Fruit fly (Drosophila melanogaster) whole organism, adult: ENCODE results near the gene CG9578.

Experiments used
- CG14711 ChIP-seq: fragments of 200-800 bp; sonication (Bioruptor generic); optimal IDR thresholded peaks from 2 replicates; lab custom pipeline; 2018; ENCODE audit warnings: missing biosample characterization, mild to moderate bottlenecking, missing genetic modification characterization, moderate library complexity
- CG1620 ChIP-seq: fragments of 200-800 bp; sonication (Bioruptor generic); optimal IDR thresholded peaks from 2 replicates; lab custom pipeline; 2016; ENCODE audit warnings: missing biosample characterization, missing genetic modification characterization
- CG7045 ChIP-seq: fragments of 200-800 bp; sonication (Bioruptor generic); optimal IDR thresholded peaks from 2 replicates; lab custom pipeline; 2017; ENCODE audit warnings: missing biosample characterization, mild to moderate bottlenecking, missing genetic modification characterization
- CG7101 ChIP-seq: fragments of 200-800 bp; sonication (Bioruptor generic); optimal IDR thresholded peaks from 2 replicates; lab custom pipeline; 2018; ENCODE audit warnings: missing biosample characterization, mild to moderate bottlenecking, missing genetic modification characterization, moderate library complexity
- Crg-1 ChIP-seq: fragments of 200-800 bp; sonication (Bioruptor generic); optimal IDR thresholded peaks from 2 replicates; lab custom pipeline; 2016; ENCODE audit warnings: missing biosample characterization, missing genetic modification characterization
- cic ChIP-seq: fragments of 200-800 bp; sonication (Bioruptor generic); optimal IDR thresholded peaks from 2 replicates; lab custom pipeline; 2017; ENCODE audit warnings: missing biosample characterization, mild to moderate bottlenecking, missing genetic modification characterization, moderate library complexity
- cnc ChIP-seq, 2 experiments: fragments of >200 bp; optimal IDR thresholded peaks; 2 replicates each; lab custom pipeline; 2017
- pad ChIP-seq: fragments of 200-800 bp; sonication (Bioruptor generic); optimal IDR thresholded peaks from 3 replicates; lab custom pipeline; 2017; ENCODE audit warnings: missing biosample characterization, missing genetic modification characterization, mild to moderate bottlenecking, moderate library complexity, missing genetic modification reagents
- tj ChIP-seq: fragments of 200-800 bp; sonication (Bioruptor generic); optimal IDR thresholded peaks from 3 replicates; lab custom pipeline; 2017; ENCODE audit warnings: missing biosample characterization, mild to moderate bottlenecking, missing genetic modification characterization, moderate library complexity
- toe ChIP-seq: fragments of 200-800 bp; sonication (Bioruptor generic); optimal IDR thresholded peaks from 2 replicates; lab custom pipeline; 2016; ENCODE audit warnings: missing biosample characterization, missing genetic modification characterization

dm6 chrX:20133432-20133831 is 36.6 kb upstream of the CG9578 start, which contains the start of gene CG15322:
- TF ChIP-seq CG7045 (GFP tag; lab: Kevin White, UChicago) = no peak
- TF ChIP-seq Crg-1 (GFP tag; lab: Kevin White, UChicago) = no peak
- TF ChIP-seq cic (GFP tag; lab: Kevin White, UChicago) = no peak
- TF ChIP-seq CG7101 (tag; lab: Kevin White, UChicago) = no peak
- TF ChIP-seq cnc (optimal IDR thresholded peaks at IDR 0.05; lab: Kevin White, UChicago) = no peak
- no peak for TF ChIP-seq toe (GFP tag; lab: Kevin White, UChicago)
- TF ChIP-seq pad (GFP tag; lab: Kevin White, UChicago) = no peak
- TF ChIP-seq CG1620 (GFP tag; lab: Kevin White, UChicago) = no peak
- TF ChIP-seq tj (GFP tag; lab: Kevin White, UChicago) = no peak
- TF ChIP-seq CG14711 = no peak
